Worm (Caenorhabditis elegans): ENCODE data around the gene srx-118.

DNA sequence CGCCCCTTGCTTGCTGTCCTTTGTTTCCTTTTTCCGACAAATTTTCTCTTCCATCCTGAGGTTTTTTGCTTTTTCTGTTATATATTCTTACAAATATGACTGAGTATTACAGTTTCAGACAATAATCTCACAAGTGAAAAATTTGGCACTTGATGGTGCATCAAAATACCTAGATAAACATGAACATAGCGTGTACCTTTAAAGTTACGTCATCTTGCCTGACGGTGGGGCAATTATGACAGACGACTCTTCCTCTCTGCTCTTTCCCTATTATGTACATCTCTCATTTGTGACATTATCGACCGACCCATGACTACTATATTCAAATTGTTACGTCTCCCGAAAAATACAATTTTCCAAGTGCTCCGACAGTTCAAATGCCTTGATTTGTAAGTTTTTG lies 43.0 kb upstream of the srx-118 start, which contains the start of gene fbxb-102:
- TF ChIP-seq nhr-25 (tag; optimal IDR thresholded peaks at IDR 0.05) (no peak), aly-2 (tag; optimal IDR thresholded peaks at IDR 0.05) (no peak), lin-39 (tag; optimal IDR thresholded peaks at IDR 0.05) (no peak), snpc-4 (tag; optimal IDR thresholded peaks at IDR 0.05) (no peak), ztf-11 (tag; optimal IDR thresholded peaks at IDR 0.05) (no peak), F13H6.1 (tag; optimal IDR thresholded peaks at IDR 0.05) (no peak), egl-27 (tag; optimal IDR thresholded peaks at IDR 0.05) (no peak), zag-1 (tag; optimal IDR thresholded peaks at IDR 0.05) (no peak), nhr-77 (tag; optimal IDR thresholded peaks at IDR 0.05) (no peak), mdl-1 (tag; optimal IDR thresholded peaks at IDR 0.05) (no peak), R02D3.7 (tag; optimal IDR thresholded peaks at IDR 0.05) (no peak), C34F6.9 (tag; optimal IDR thresholded peaks at IDR 0.05) (no peak)

Measured in whole organism, L2 larva.